Fruit fly (Drosophila melanogaster) whole organism, embryonic: ENCODE measurements around the gene CG32137.

Source experiments
- CG10209 ChIP-seq: fragments of 200-800 bp; sonication (Bioruptor generic); optimal IDR thresholded peaks from 3 replicates; lab custom pipeline; 2017; ENCODE audit warnings: missing biosample characterization, mild to moderate bottlenecking, missing genetic modification characterization, missing genetic modification reagents
- CG10431 ChIP-seq: fragments of 200-800 bp; sonication (Bioruptor generic); optimal IDR thresholded peaks from 3 replicates; lab custom pipeline; 2018; ENCODE audit warnings: missing biosample characterization, mild to moderate bottlenecking, missing genetic modification characterization
- CG11085 ChIP-seq: fragments of 200-800 bp; sonication (Bioruptor generic); IDR thresholded peaks from 2 replicates; pipeline ENCODE4 v1.3.6; 2022; ENCODE audit warnings: missing biosample characterization, missing genetic modification characterization
- CG12219 ChIP-seq: fragments of 200-800 bp; sonication (Bioruptor generic); optimal IDR thresholded peaks from 3 replicates; lab custom pipeline; 2018; ENCODE audit warnings: missing biosample characterization, mild to moderate bottlenecking, missing genetic modification characterization
- CG13123 ChIP-seq: fragments of 200-800 bp; sonication (Bioruptor generic); optimal IDR thresholded peaks from 2 replicates; lab custom pipeline; 2016; ENCODE audit warnings: missing biosample characterization, missing genetic modification characterization
- CG13624 ChIP-seq: fragments of 200-800 bp; sonication (Bioruptor generic); optimal IDR thresholded peaks from 2 replicates; lab custom pipeline; 2016; ENCODE audit warnings: missing biosample characterization, missing genetic modification characterization
- CG1602 ChIP-seq: fragments of 200-800 bp; sonication (Bioruptor generic); optimal IDR thresholded peaks from 3 replicates; lab custom pipeline; 2016; ENCODE audit warnings: missing biosample characterization, missing genetic modification characterization
- CG16815 ChIP-seq: fragments of 200-800 bp; sonication (Bioruptor generic); optimal IDR thresholded peaks from 3 replicates; lab custom pipeline; 2017; ENCODE audit warnings: missing biosample characterization, mild to moderate bottlenecking, missing genetic modification characterization
- CG17612 ChIP-seq: fragments of 200-800 bp; sonication (Bioruptor generic); IDR thresholded peaks from 2 replicates; pipeline ENCODE4 v1.3.6; 2022; ENCODE audit warnings: missing biosample characterization, missing genetic modification characterization
- CG18764 ChIP-seq: fragments of 200-800 bp; sonication (Bioruptor generic); optimal IDR thresholded peaks from 3 replicates; lab custom pipeline; 2016; ENCODE audit warnings: missing biosample characterization, missing genetic modification characterization
- CG2116 ChIP-seq: fragments of 200-800 bp; sonication (Bioruptor generic); optimal IDR thresholded peaks from 3 replicates; lab custom pipeline; 2018; ENCODE audit warnings: missing biosample characterization, mild to moderate bottlenecking, missing genetic modification characterization
- CG2678 ChIP-seq: fragments of 200-800 bp; sonication (Bioruptor generic); optimal IDR thresholded peaks from 3 replicates; lab custom pipeline; 2019; ENCODE audit warnings: missing biosample characterization, mild to moderate bottlenecking, missing genetic modification characterization, moderate library complexity
- CG3163 ChIP-seq: fragments of 200-800 bp; sonication (Bioruptor generic); optimal IDR thresholded peaks from 3 replicates; lab custom pipeline; 2016; ENCODE audit warnings: missing biosample characterization, missing genetic modification characterization
- CG43689 ChIP-seq: fragments of 200-800 bp; sonication (Bioruptor generic); IDR thresholded peaks from 2 replicates; pipeline ENCODE4 v1.3.6; 2022; ENCODE audit warnings: missing biosample characterization, missing genetic modification characterization
- CG4854 ChIP-seq: fragments of 200-800 bp; sonication (Bioruptor generic); optimal IDR thresholded peaks from 2 replicates; lab custom pipeline; 2016; ENCODE audit warnings: missing biosample characterization, missing genetic modification characterization, inconsistent platforms
- CG7271 ChIP-seq: fragments of 200-800 bp; sonication (Bioruptor generic); optimal IDR thresholded peaks from 2 replicates; lab custom pipeline; 2018; ENCODE audit warnings: missing biosample characterization, mild to moderate bottlenecking, missing genetic modification characterization, moderate library complexity
- CG7745 ChIP-seq: fragments of 200-800 bp; sonication (Bioruptor generic); optimal IDR thresholded peaks from 2 replicates; lab custom pipeline; 2018; ENCODE audit warnings: missing biosample characterization, mild to moderate bottlenecking, missing genetic modification characterization, moderate library complexity
- CG7786 ChIP-seq: fragments of 200-800 bp; sonication (Bioruptor generic); optimal IDR thresholded peaks from 2 replicates; lab custom pipeline; 2016; ENCODE audit warnings: missing biosample characterization, missing genetic modification characterization
- Camta ChIP-seq: fragments of 200-800 bp; sonication (Bioruptor generic); optimal IDR thresholded peaks from 2 replicates; lab custom pipeline; 2016; ENCODE audit warnings: missing biosample characterization, missing genetic modification characterization
- CoRest ChIP-seq: fragments of 200-800 bp; sonication (Bioruptor generic); optimal IDR thresholded peaks from 3 replicates; lab custom pipeline; 2018; ENCODE audit warnings: missing biosample characterization, mild to moderate bottlenecking, missing genetic modification characterization, moderate library complexity
- E2f1 ChIP-seq: fragments of 200-800 bp; sonication (Bioruptor generic); IDR thresholded peaks from 2 replicates; pipeline ENCODE4 v1.3.6; 2022; ENCODE audit warnings: missing biosample characterization, missing genetic modification characterization
- HmgD ChIP-seq: fragments of 200-800 bp; sonication (Bioruptor generic); optimal IDR thresholded peaks from 3 replicates; lab custom pipeline; 2016; ENCODE audit warnings: missing biosample characterization, missing genetic modification characterization
- Jarid2 ChIP-seq: fragments of 200-800 bp; sonication (Bioruptor generic); optimal IDR thresholded peaks from 3 replicates; lab custom pipeline; 2017; ENCODE audit warnings: mild to moderate bottlenecking, missing biosample characterization, missing genetic modification reagents, missing genetic modification characterization
- Lhr ChIP-seq: fragments of 200-800 bp; sonication (Bioruptor generic); optimal IDR thresholded peaks from 3 replicates; lab custom pipeline; 2017; ENCODE audit warnings: mild to moderate bottlenecking, missing biosample characterization, missing genetic modification reagents, missing genetic modification characterization
- Mad ChIP-seq: fragments of 200-800 bp; sonication (Bioruptor generic); optimal IDR thresholded peaks from 2 replicates; lab custom pipeline; 2016; ENCODE audit warnings: missing biosample characterization, missing genetic modification characterization
- ara ChIP-seq: fragments of 200-800 bp; sonication (Bioruptor generic); IDR thresholded peaks from 2 replicates; pipeline ENCODE4 v1.3.6; 2022; ENCODE audit warnings: missing biosample characterization, missing genetic modification characterization
- ash1 ChIP-seq: fragments of 200-800 bp; sonication (Bioruptor generic); optimal IDR thresholded peaks from 2 replicates; lab custom pipeline; 2018; ENCODE audit warnings: missing biosample characterization, mild to moderate bottlenecking, missing genetic modification characterization
- dimm ChIP-seq: fragments of 200-800 bp; sonication (Bioruptor generic); IDR thresholded peaks from 2 replicates; pipeline ENCODE4 v1.3.6; 2022; ENCODE audit warnings: missing biosample characterization, missing genetic modification characterization
- emc ChIP-seq: fragments of 200-800 bp; sonication (Bioruptor generic); optimal IDR thresholded peaks from 2 replicates; lab custom pipeline; 2016; ENCODE audit warnings: missing biosample characterization, missing genetic modification characterization
- esg ChIP-seq: fragments of 200-800 bp; sonication (Bioruptor generic); conservative IDR thresholded peaks from 2 replicates; pipeline ENCODE4 v1.3.6; 2022; ENCODE audit warnings: missing biosample characterization, missing genetic modification characterization
- her ChIP-seq: fragments of 200-800 bp; sonication (Bioruptor generic); optimal IDR thresholded peaks from 2 replicates; lab custom pipeline; 2016; ENCODE audit warnings: missing biosample characterization, missing genetic modification characterization
- knrl ChIP-seq: fragments of 200-800 bp; sonication (Bioruptor generic); IDR thresholded peaks from 3 replicates; pipeline ENCODE4 v1.3.6; 2022; ENCODE audit warnings: missing biosample characterization, missing genetic modification characterization; ENCODE audit not compliant: partially characterized antibody
- lilli ChIP-seq: fragments of 200-800 bp; sonication (Bioruptor generic); optimal IDR thresholded peaks from 3 replicates; lab custom pipeline; 2016; ENCODE audit warnings: missing biosample characterization, missing genetic modification characterization
- luna ChIP-seq: fragments of 200-800 bp; sonication (Bioruptor generic); optimal IDR thresholded peaks from 2 replicates; lab custom pipeline; 2016; ENCODE audit warnings: missing biosample characterization, missing genetic modification characterization
- mam ChIP-seq: fragments of 200-800 bp; sonication (Bioruptor generic); optimal IDR thresholded peaks from 3 replicates; lab custom pipeline; 2016; ENCODE audit warnings: missing biosample characterization, missing genetic modification characterization
- mld ChIP-seq: fragments of 200-800 bp; sonication (Bioruptor generic); IDR thresholded peaks from 3 replicates; pipeline ENCODE4 v1.3.6; 2022; ENCODE audit warnings: missing biosample characterization, missing genetic modification characterization; ENCODE audit not compliant: partially characterized antibody
- nerfin-1 ChIP-seq: fragments of 200-800 bp; sonication (Bioruptor generic); optimal IDR thresholded peaks from 3 replicates; lab custom pipeline; 2019; ENCODE audit warnings: missing biosample characterization, mild to moderate bottlenecking, missing genetic modification characterization, moderate library complexity
- otp ChIP-seq: fragments of 200-800 bp; sonication (Bioruptor generic); IDR thresholded peaks from 3 replicates; pipeline ENCODE4, ENCODE4 v1.3.6; 2022; ENCODE audit warnings: missing biosample characterization, missing genetic modification characterization
- pan ChIP-seq, 4 experiments: fragments of >200 bp in 3 of 4; fragments of 200-800 bp in 1 of 4; sonication (Bioruptor generic) in 1 of 4; optimal IDR thresholded peaks in 3 of 4; IDR thresholded peaks in 1 of 4; 2 replicates each; pipeline versions ENCODE4 v1.3.6 to Lab custom; 2017 to 2022; ENCODE audit warnings: missing biosample characterization in 2 of 4, missing genetic modification characterization in 2 of 4, mixed read lengths in 1 of 4
- phol ChIP-seq: fragments of 200-800 bp; sonication (Bioruptor generic); optimal IDR thresholded peaks from 3 replicates; lab custom pipeline; 2018; ENCODE audit warnings: missing biosample characterization, mild to moderate bottlenecking, missing genetic modification characterization, moderate library complexity
- pzg ChIP-seq: fragments of 200-800 bp; sonication (Bioruptor generic); optimal IDR thresholded peaks from 3 replicates; lab custom pipeline; 2018; ENCODE audit warnings: missing biosample characterization, mild to moderate bottlenecking, missing genetic modification characterization, moderate library complexity
- rib ChIP-seq: fragments of 200-800 bp; sonication (Bioruptor generic); IDR thresholded peaks from 2 replicates; pipeline ENCODE4 v1.3.6; 2022; ENCODE audit warnings: missing biosample characterization, missing genetic modification characterization
- salm ChIP-seq: fragments of 200-800 bp; sonication (Bioruptor generic); optimal IDR thresholded peaks from 2 replicates; lab custom pipeline; 2018; ENCODE audit warnings: missing biosample characterization, mild to moderate bottlenecking, missing genetic modification characterization
- slbo ChIP-seq: fragments of 200-800 bp; sonication (Bioruptor generic); IDR thresholded peaks from 2 replicates; pipeline ENCODE4 v1.3.6; 2022; ENCODE audit warnings: missing biosample characterization, missing genetic modification characterization
- sqz ChIP-seq: fragments of 200-800 bp; sonication (Bioruptor generic); optimal IDR thresholded peaks from 3 replicates; lab custom pipeline; 2018; ENCODE audit warnings: missing biosample characterization, mild to moderate bottlenecking, missing genetic modification characterization
- tin ChIP-seq: fragments of 200-800 bp; sonication (Bioruptor generic); optimal IDR thresholded peaks from 3 replicates; lab custom pipeline; 2016; ENCODE audit warnings: missing biosample characterization, missing genetic modification characterization
- trh ChIP-seq: fragments of 200-800 bp; sonication (Bioruptor generic); optimal IDR thresholded peaks from 2 replicates; lab custom pipeline; 2016; ENCODE audit warnings: missing biosample characterization, missing genetic modification characterization
- tx ChIP-seq: fragments of 200-800 bp; sonication (Bioruptor generic); optimal IDR thresholded peaks from 2 replicates; lab custom pipeline; 2016; ENCODE audit warnings: missing biosample characterization, missing genetic modification characterization
- wor ChIP-seq: fragments of 200-800 bp; sonication (Bioruptor generic); IDR thresholded peaks from 2 replicates; pipeline ENCODE4 v1.3.6; 2022; ENCODE audit warnings: missing biosample characterization, missing genetic modification characterization

Gene CG32137

dm6 chr3L:13928769-13929594, 10.1 kb upstream of the CG32137 start, which contains the start of the genes CG8833 and DCTN1-p150 (continued):
- TF ChIP-seq dimm: no peak
- no peak for TF ChIP-seq Lhr (GFP tag; lab: Kevin White, UChicago)
- TF ChIP-seq CG13624 (GFP tag; lab: Kevin White, UChicago): peak; percentile 13
- TF ChIP-seq salm: no peak
- no peak for TF ChIP-seq CG12219 (GFP tag; lab: Kevin White, UChicago)
- no peak for TF ChIP-seq CG11085 (GFP tag; lab: Robert Waterston, UW)
- no peak for TF ChIP-seq ara (GFP tag; lab: Robert Waterston, UW)
- TF ChIP-seq CG18764 (GFP tag; lab: Kevin White, UChicago): no peak
- TF ChIP-seq phol (tag; lab: Kevin White, UChicago): peak; percentile 39
- peak; percentile 19 for TF ChIP-seq Camta (GFP tag; lab: Kevin White, UChicago)
- no peak for TF ChIP-seq HmgD (GFP tag; lab: Kevin White, UChicago)
- TF ChIP-seq CG10209: no peak
- TF ChIP-seq wor: no peak
- no peak for TF ChIP-seq otp (GFP tag; lab: Robert Waterston, UW)
- TF ChIP-seq tx (GFP tag; lab: Kevin White, UChicago): no peak
- TF ChIP-seq ash1 (GFP tag; lab: Kevin White, UChicago): no peak
- TF ChIP-seq CG2678 (tag; lab: Kevin White, UChicago): no peak
- TF ChIP-seq CG2116 (GFP tag; lab: Kevin White, UChicago): peak; percentile 55
- no peak for TF ChIP-seq CG7271 (tag; lab: Kevin White, UChicago)
- TF ChIP-seq Jarid2 (GFP tag; lab: Kevin White, UChicago): no peak
- peak; percentile 71 for TF ChIP-seq CoRest
- no peak for TF ChIP-seq mld (GFP tag; lab: Robert Waterston, UW)
- TF ChIP-seq CG4854 (GFP tag; lab: Kevin White, UChicago): no peak
- TF ChIP-seq E2f1 (GFP tag; lab: Robert Waterston, UW): no peak
- peak; percentile 62; the same call in 2 of the 3 replicates for TF ChIP-seq knrl (GFP tag; lab: Robert Waterston, UW)
- TF ChIP-seq rib (GFP tag; lab: Robert Waterston, UW): peak; percentile 82
- TF ChIP-seq luna: no peak
- peak; percentile 58 for TF ChIP-seq mam
- no peak for TF ChIP-seq pan (optimal IDR thresholded peaks at IDR 0.05; lab: Kevin White, UChicago)
- peak in 1 of 2 experiments; percentile 36 for TF ChIP-seq pan (GFP tag; optimal IDR thresholded peaks at IDR 0.05 in 1 of 2, IDR thresholded peaks at IDR 0.05 in 1 of 2)
- TF ChIP-seq Mad (GFP tag; lab: Kevin White, UChicago): peak; percentile 9
- peak; percentile 29 for TF ChIP-seq CG13123 (GFP tag; lab: Kevin White, UChicago)
- no peak for TF ChIP-seq sqz (GFP tag; lab: Kevin White, UChicago)
- peak; percentile 44 for TF ChIP-seq CG1602
- no peak for TF ChIP-seq CG7745 (tag; lab: Kevin White, UChicago)
- TF ChIP-seq CG17612: no peak
- TF ChIP-seq her (GFP tag; lab: Kevin White, UChicago): no peak
- peak; percentile 80 for TF ChIP-seq slbo
- no peak for TF ChIP-seq nerfin-1
- TF ChIP-seq CG7786: peak; percentile 51
- TF ChIP-seq lilli (GFP tag; lab: Kevin White, UChicago): peak; percentile 74
- no peak for TF ChIP-seq trh
- TF ChIP-seq CG3163: no peak
- no peak for TF ChIP-seq emc (GFP tag; lab: Kevin White, UChicago)
- TF ChIP-seq pzg (GFP tag; lab: Kevin White, UChicago): peak; percentile 39
- TF ChIP-seq CG16815 (GFP tag; lab: Kevin White, UChicago): peak; percentile 0
- no peak for TF ChIP-seq CG10431 (GFP tag; lab: Kevin White, UChicago)
- peak; percentile 43; the same call in 1 of the 2 replicates for TF ChIP-seq esg (GFP tag; lab: Robert Waterston, UW)
- TF ChIP-seq tin: peak; percentile 60
- no peak for TF ChIP-seq CG43689
